Fruit fly (Drosophila melanogaster) whole organism, embryonic: ENCODE results near the gene qless.

ENCODE experiments used
- B-H2 ChIP-seq: fragments of 200-800 bp; sonication (Bioruptor generic); optimal IDR thresholded peaks from 2 replicates; lab custom pipeline; 2018; ENCODE audit warnings: missing biosample characterization, mild to moderate bottlenecking, missing genetic modification characterization
- CG10321 ChIP-seq: fragments of 200-800 bp; sonication (Bioruptor generic); IDR thresholded peaks from 2 replicates; pipeline ENCODE4 v1.3.6; 2022; ENCODE audit warnings: missing biosample characterization, missing genetic modification characterization
- CG10431 ChIP-seq: fragments of 200-800 bp; sonication (Bioruptor generic); optimal IDR thresholded peaks from 3 replicates; lab custom pipeline; 2018; ENCODE audit warnings: missing biosample characterization, mild to moderate bottlenecking, missing genetic modification characterization
- CG11085 ChIP-seq: fragments of 200-800 bp; sonication (Bioruptor generic); IDR thresholded peaks from 2 replicates; pipeline ENCODE4 v1.3.6; 2022; ENCODE audit warnings: missing biosample characterization, missing genetic modification characterization
- CG11695 ChIP-seq: fragments of 200-800 bp; sonication (Bioruptor generic); IDR thresholded peaks from 3 replicates; pipeline ENCODE4 v1.3.6; 2022; ENCODE audit warnings: missing biosample characterization, missing genetic modification characterization
- CG12744 ChIP-seq: fragments of 200-800 bp; sonication (Bioruptor generic); optimal IDR thresholded peaks from 2 replicates; lab custom pipeline; 2016; ENCODE audit warnings: missing biosample characterization, missing genetic modification characterization
- CG14441 ChIP-seq: fragments of 200-800 bp; sonication (Bioruptor generic); IDR thresholded peaks from 2 replicates; pipeline ENCODE4 v1.3.6; 2022; ENCODE audit warnings: missing biosample characterization, missing genetic modification characterization
- CG14710 ChIP-seq: fragments of 200-800 bp; sonication (Bioruptor generic); optimal IDR thresholded peaks from 3 replicates; lab custom pipeline; 2019; ENCODE audit warnings: missing biosample characterization, mild to moderate bottlenecking, missing genetic modification characterization, moderate library complexity
- CG15073 ChIP-seq: fragments of 200-800 bp; sonication (Bioruptor generic); optimal IDR thresholded peaks from 2 replicates; lab custom pipeline; 2016; ENCODE audit warnings: missing biosample characterization, missing genetic modification characterization
- CG1529 ChIP-seq: fragments of 200-800 bp; sonication (Bioruptor generic); optimal IDR thresholded peaks from 3 replicates; lab custom pipeline; 2018; ENCODE audit warnings: missing biosample characterization, missing genetic modification characterization
- CG15601 ChIP-seq: fragments of 200-800 bp; sonication (Bioruptor generic); optimal IDR thresholded peaks from 3 replicates; lab custom pipeline; 2019; ENCODE audit warnings: missing biosample characterization, mild to moderate bottlenecking, missing genetic modification characterization, moderate library complexity
- CG32772 ChIP-seq: fragments of 200-800 bp; sonication (Bioruptor generic); IDR thresholded peaks from 2 replicates; pipeline ENCODE4 v1.3.6; 2022; ENCODE audit warnings: missing biosample characterization, missing genetic modification characterization
- CG3726 ChIP-seq: fragments of 200-800 bp; sonication (Bioruptor generic); IDR thresholded peaks from 3 replicates; pipeline ENCODE4, ENCODE4 v1.3.6; 2022; ENCODE audit warnings: missing biosample characterization, missing genetic modification characterization
- CG4360 ChIP-seq: fragments of 200-800 bp; sonication (Bioruptor generic); IDR thresholded peaks from 2 replicates; pipeline ENCODE4 v1.3.6; 2022; ENCODE audit warnings: missing biosample characterization, missing genetic modification characterization
- CG4617 ChIP-seq: fragments of 200-800 bp; sonication (Bioruptor generic); optimal IDR thresholded peaks from 3 replicates; lab custom pipeline; 2016; ENCODE audit warnings: missing biosample characterization, missing genetic modification characterization, borderline replicate concordance
- CG6254 ChIP-seq: fragments of 200-800 bp; sonication (Bioruptor generic); optimal IDR thresholded peaks from 3 replicates; lab custom pipeline; 2017; ENCODE audit warnings: mild to moderate bottlenecking, missing biosample characterization, missing genetic modification reagents, missing genetic modification characterization
- CG6813 ChIP-seq: fragments of 200-800 bp; sonication (Bioruptor generic); optimal IDR thresholded peaks from 2 replicates; lab custom pipeline; 2017; ENCODE audit warnings: missing biosample characterization, missing genetic modification characterization, mild to moderate bottlenecking, moderate library complexity, missing genetic modification reagents
- CG7839 ChIP-seq: fragments of 200-800 bp; sonication (Bioruptor generic); optimal IDR thresholded peaks from 3 replicates; lab custom pipeline; 2018; ENCODE audit warnings: missing biosample characterization, mild to moderate bottlenecking, missing genetic modification characterization, moderate library complexity
- CG9727 ChIP-seq: fragments of 200-800 bp; sonication (Bioruptor generic); optimal IDR thresholded peaks from 3 replicates; lab custom pipeline; 2017; ENCODE audit warnings: missing biosample characterization, mild to moderate bottlenecking, missing genetic modification characterization
- CG9797 ChIP-seq: fragments of 200-800 bp; sonication (Bioruptor generic); optimal IDR thresholded peaks from 3 replicates; lab custom pipeline; 2018; ENCODE audit warnings: missing biosample characterization, mild to moderate bottlenecking, missing genetic modification characterization
- D19B ChIP-seq: fragments of 200-800 bp; sonication (Bioruptor generic); optimal IDR thresholded peaks from 2 replicates; lab custom pipeline; 2017; ENCODE audit warnings: missing biosample characterization, mild to moderate bottlenecking, missing genetic modification characterization
- Elba2 ChIP-seq: fragments of 200-800 bp; sonication (Bioruptor generic); optimal IDR thresholded peaks from 3 replicates; lab custom pipeline; 2016; ENCODE audit warnings: missing biosample characterization, missing genetic modification characterization
- GATAe ChIP-seq: fragments of 200-800 bp; sonication (Bioruptor generic); conservative IDR thresholded peaks from 2 replicates; pipeline ENCODE4 v1.3.6; 2022; ENCODE audit warnings: missing biosample characterization, missing genetic modification characterization
- HHEX ChIP-seq: fragments of 200-800 bp; sonication (Bioruptor generic); optimal IDR thresholded peaks from 3 replicates; lab custom pipeline; 2017; ENCODE audit warnings: missing biosample characterization, mild to moderate bottlenecking, missing genetic modification characterization, missing genetic modification reagents
- HLH3B ChIP-seq: fragments of 200-800 bp; sonication (Bioruptor generic); IDR thresholded peaks from 2 replicates; pipeline ENCODE4 v1.3.6; 2022; ENCODE audit warnings: missing biosample characterization, missing genetic modification characterization
- HmgD ChIP-seq: fragments of 200-800 bp; sonication (Bioruptor generic); optimal IDR thresholded peaks from 3 replicates; lab custom pipeline; 2016; ENCODE audit warnings: missing biosample characterization, missing genetic modification characterization
- Hr39 ChIP-seq: fragments of >200 bp; optimal IDR thresholded peaks from 2 replicates; lab custom pipeline; 2017
- Poxn ChIP-seq: fragments of 200-800 bp; sonication (Bioruptor generic); IDR thresholded peaks from 2 replicates; pipeline ENCODE4 v1.3.6; 2022; ENCODE audit warnings: missing biosample characterization, missing genetic modification characterization
- Xbp1 ChIP-seq: fragments of 200-800 bp; sonication (Bioruptor generic); optimal IDR thresholded peaks from 3 replicates; lab custom pipeline; 2016; ENCODE audit warnings: missing biosample characterization, mild to moderate bottlenecking, missing genetic modification characterization
- Xrp1 ChIP-seq: fragments of 200-800 bp; sonication (Bioruptor generic); IDR thresholded peaks from 2 replicates; pipeline ENCODE4 v1.3.6; 2022; ENCODE audit warnings: missing biosample characterization, missing genetic modification characterization
- br ChIP-seq: fragments of >200 bp; optimal IDR thresholded peaks from 2 replicates; lab custom pipeline; 2017
- bsh ChIP-seq, 2 experiments: fragments of 200-800 bp; sonication (Bioruptor generic); optimal IDR thresholded peaks; 2 replicates each; lab custom pipeline; 2017 to 2018; ENCODE audit warnings: mild to moderate bottlenecking in 2 of 2, missing biosample characterization in 2 of 2, missing genetic modification characterization in 2 of 2, moderate library complexity in 1 of 2
- da ChIP-seq: fragments of 200-800 bp; sonication (Bioruptor generic); optimal IDR thresholded peaks from 2 replicates; lab custom pipeline; 2016; ENCODE audit warnings: missing biosample characterization, missing genetic modification characterization
- emc ChIP-seq: fragments of 200-800 bp; sonication (Bioruptor generic); optimal IDR thresholded peaks from 2 replicates; lab custom pipeline; 2016; ENCODE audit warnings: missing biosample characterization, missing genetic modification characterization
- fd96Cb ChIP-seq: fragments of 200-800 bp; sonication (Bioruptor generic); optimal IDR thresholded peaks from 2 replicates; lab custom pipeline; 2018; ENCODE audit warnings: missing biosample characterization, mild to moderate bottlenecking, missing genetic modification characterization, moderate library complexity
- fru ChIP-seq: fragments of >200 bp; optimal IDR thresholded peaks from 2 replicates; lab custom pipeline; 2017
- fu2 ChIP-seq: fragments of 200-800 bp; sonication (Bioruptor generic); optimal IDR thresholded peaks from 2 replicates; lab custom pipeline; 2016; ENCODE audit warnings: missing biosample characterization, missing genetic modification characterization
- kah ChIP-seq: fragments of 200-800 bp; sonication (Bioruptor generic); optimal IDR thresholded peaks from 2 replicates; lab custom pipeline; 2018; ENCODE audit warnings: missing biosample characterization, mild to moderate bottlenecking, missing genetic modification characterization
- kay ChIP-seq: fragments of 200-800 bp; sonication (Bioruptor generic); optimal IDR thresholded peaks from 2 replicates; lab custom pipeline; 2016; ENCODE audit warnings: missing biosample characterization, missing genetic modification characterization
- mld ChIP-seq: fragments of 200-800 bp; sonication (Bioruptor generic); IDR thresholded peaks from 3 replicates; pipeline ENCODE4 v1.3.6; 2022; ENCODE audit warnings: missing biosample characterization, missing genetic modification characterization; ENCODE audit not compliant: partially characterized antibody
- nerfin-2 ChIP-seq: fragments of 200-800 bp; sonication (Bioruptor generic); IDR thresholded peaks from 2 replicates; pipeline ENCODE4 v1.3.6; 2022; ENCODE audit warnings: missing biosample characterization, missing genetic modification characterization; ENCODE audit not compliant: partially characterized antibody
- pan ChIP-seq, 4 experiments: fragments of >200 bp in 3 of 4; fragments of 200-800 bp in 1 of 4; sonication (Bioruptor generic) in 1 of 4; optimal IDR thresholded peaks in 3 of 4; IDR thresholded peaks in 1 of 4; 2 replicates each; pipeline versions ENCODE4 v1.3.6 to Lab custom; 2017 to 2022; ENCODE audit warnings: missing biosample characterization in 2 of 4, missing genetic modification characterization in 2 of 4, mixed read lengths in 1 of 4
- row ChIP-seq: fragments of 200-800 bp; sonication (Bioruptor generic); IDR thresholded peaks from 3 replicates; pipeline ENCODE4 v1.3.6; 2022; ENCODE audit warnings: missing biosample characterization, missing genetic modification characterization
- sisA ChIP-seq: fragments of 200-800 bp; sonication (Bioruptor generic); IDR thresholded peaks from 2 replicates; pipeline ENCODE4 v1.3.6; 2022; ENCODE audit warnings: missing biosample characterization, missing genetic modification characterization
- sna ChIP-seq: fragments of 200-800 bp; sonication (Bioruptor generic); IDR thresholded peaks from 2 replicates; pipeline ENCODE4 v1.3.6; 2022; ENCODE audit warnings: missing biosample characterization, missing genetic modification characterization; ENCODE audit not compliant: partially characterized antibody
- ssp ChIP-seq: fragments of 200-800 bp; sonication (Bioruptor generic); IDR thresholded peaks from 2 replicates; pipeline ENCODE4 v1.3.6; 2022; ENCODE audit warnings: missing biosample characterization, missing genetic modification characterization
- tna ChIP-seq: fragments of 200-800 bp; sonication (Bioruptor generic); IDR thresholded peaks from 2 replicates; pipeline ENCODE4 v1.3.6; 2022; ENCODE audit warnings: missing biosample characterization, missing genetic modification characterization; ENCODE audit not compliant: partially characterized antibody
- tx ChIP-seq: fragments of 200-800 bp; sonication (Bioruptor generic); optimal IDR thresholded peaks from 2 replicates; lab custom pipeline; 2016; ENCODE audit warnings: missing biosample characterization, missing genetic modification characterization
- vfl ChIP-seq: fragments of 200-800 bp; sonication (Bioruptor generic); optimal IDR thresholded peaks from 2 replicates; lab custom pipeline; 2016; ENCODE audit warnings: missing biosample characterization, missing genetic modification characterization
- vnd ChIP-seq: fragments of 200-800 bp; sonication (Bioruptor generic); IDR thresholded peaks from 3 replicates; pipeline ENCODE4 v1.3.6; 2022; ENCODE audit warnings: missing biosample characterization, missing genetic modification characterization; ENCODE audit not compliant: partially characterized antibody

qless gene

DNA sequence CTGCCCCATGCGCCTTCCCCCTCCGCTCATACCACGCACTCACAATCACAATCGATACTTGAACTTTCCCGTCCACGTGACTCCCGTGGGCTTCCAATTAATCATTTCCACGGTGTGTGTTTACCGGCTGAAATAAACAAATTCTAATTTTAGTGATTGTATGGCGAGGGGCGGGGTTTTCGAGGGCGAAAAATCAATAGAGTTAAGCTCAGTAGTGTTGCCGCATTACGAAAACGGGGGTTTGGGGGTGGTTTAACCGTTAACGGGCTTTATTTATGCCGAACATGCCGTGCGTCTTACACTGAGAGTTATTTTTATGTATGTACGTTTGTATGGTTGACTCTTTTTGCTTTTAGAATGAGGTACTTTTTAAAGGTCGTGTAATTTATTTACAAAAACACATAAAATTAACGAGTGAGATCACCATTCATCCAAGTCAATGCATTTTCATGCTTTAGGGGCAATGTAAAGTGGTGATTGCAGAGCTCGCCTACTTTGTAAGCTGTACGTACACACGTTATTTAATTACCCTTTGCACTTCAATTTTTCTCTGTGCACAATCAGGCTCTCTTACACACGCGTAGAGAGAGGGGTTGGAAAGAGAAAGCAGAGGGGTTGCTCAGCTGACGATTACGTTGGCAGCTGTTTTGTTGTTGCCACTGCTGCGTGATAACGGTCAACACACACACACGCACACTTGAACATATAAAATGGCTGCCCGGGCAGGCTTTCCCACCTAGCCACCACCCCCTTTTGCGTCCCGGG is 30.1 kb downstream of the qless start (continued):
- TF ChIP-seq nerfin-2 (GFP tag; lab: Robert Waterston, UW) (no peak), tna (GFP tag; lab: Robert Waterston, UW) (no peak), CG15073 (GFP tag; lab: Kevin White, UChicago) (no peak), pan (optimal IDR thresholded peaks at IDR 0.05; lab: Kevin White, UChicago) (no peak), pan (GFP tag; optimal IDR thresholded peaks at IDR 0.05 in 1 of 2, IDR thresholded peaks at IDR 0.05 in 1 of 2) (no peak), CG6813 (GFP tag; lab: Kevin White, UChicago) (peak; percentile 82), CG14710 (tag; lab: Kevin White, UChicago) (peak; percentile 75), HmgD (GFP tag; lab: Kevin White, UChicago) (peak; percentile 79), D19B (peak; percentile 67), CG15601 (tag; lab: Kevin White, UChicago) (peak; percentile 69), sisA (GFP tag; lab: Robert Waterston, UW) (no peak), ssp (GFP tag; lab: Robert Waterston, UW) (no peak), fru (lab: Kevin White, UChicago) (no peak), CG4360 (GFP tag; lab: Robert Waterston, UW) (no peak), CG10321 (GFP tag; lab: Robert Waterston, UW) (no peak), Xbp1 (GFP tag; lab: Kevin White, UChicago) (peak; percentile 85), CG32772 (GFP tag; lab: Robert Waterston, UW) (no peak), CG10431 (GFP tag; lab: Kevin White, UChicago) (peak; percentile 57), HHEX (GFP tag; lab: Kevin White, UChicago) (peak; percentile 65), kay (GFP tag; lab: Kevin White, UChicago) (peak; percentile 64), bsh (GFP tag; optimal IDR thresholded peaks at IDR 0.05; lab: Kevin White, UChicago) (peak; percentile 32 to 81), CG11695 (no peak), br (lab: Kevin White, UChicago) (no peak), emc (GFP tag; lab: Kevin White, UChicago) (peak; percentile 77), sna (GFP tag; lab: Robert Waterston, UW) (no peak), Xrp1 (no peak), da (GFP tag; lab: Kevin White, UChicago) (peak; percentile 41), CG12744 (peak; percentile 77), fd96Cb (tag; lab: Kevin White, UChicago) (peak; percentile 81), mld (no peak), Elba2 (GFP tag; lab: Kevin White, UChicago) (peak; percentile 17), CG1529 (peak; percentile 68), kah (GFP tag; lab: Kevin White, UChicago) (peak; percentile 34), B-H2 (GFP tag; lab: Kevin White, UChicago) (peak; percentile 74), Hr39 (lab: Kevin White, UChicago) (no peak), vfl (GFP tag; lab: Kevin White, UChicago) (peak; percentile 82), tx (GFP tag; lab: Kevin White, UChicago) (peak; percentile 79), CG9727 (GFP tag; lab: Kevin White, UChicago) (peak; percentile 90), CG7839 (tag; lab: Kevin White, UChicago) (peak; percentile 92), CG4617 (peak; percentile 52), Poxn (GFP tag; lab: Robert Waterston, UW) (no peak), HLH3B (GFP tag; lab: Robert Waterston, UW) (no peak), CG14441 (GFP tag; lab: Robert Waterston, UW) (no peak), CG3726 (GFP tag; lab: Robert Waterston, UW) (no peak), CG11085 (GFP tag; lab: Robert Waterston, UW) (no peak), row (GFP tag; lab: Robert Waterston, UW) (no peak), GATAe (no peak), fu2 (GFP tag; lab: Kevin White, UChicago) (peak; percentile 87), CG6254 (GFP tag; lab: Kevin White, UChicago) (peak; percentile 79), CG9797 (no peak), vnd (GFP tag; lab: Robert Waterston, UW) (no peak)
